Fruit fly (Drosophila melanogaster) whole organism, embryonic: ENCODE measurements around the gene CG9903.

Experiments
- ATbp ChIP-seq: fragments of 200-800 bp; sonication (Bioruptor generic); optimal IDR thresholded peaks from 2 replicates; lab custom pipeline; 2017; ENCODE audit warnings: missing biosample characterization, mild to moderate bottlenecking, missing genetic modification characterization, missing genetic modification reagents
- Atf-2 ChIP-seq: fragments of 200-800 bp; sonication (Bioruptor generic); optimal IDR thresholded peaks from 2 replicates; lab custom pipeline; 2016; ENCODE audit warnings: missing biosample characterization, missing genetic modification characterization
- Awh ChIP-seq: fragments of 200-800 bp; sonication (Bioruptor generic); IDR thresholded peaks from 2 replicates; pipeline ENCODE4, ENCODE4 v1.3.6; 2022; ENCODE audit warnings: missing biosample characterization, missing genetic modification characterization
- CG10959 ChIP-seq: fragments of 200-800 bp; sonication (Bioruptor generic); IDR thresholded peaks from 2 replicates; pipeline ENCODE4 v1.3.6; 2022; ENCODE audit warnings: missing biosample characterization, missing genetic modification characterization
- CG11093 ChIP-seq: fragments of 200-800 bp; sonication (Bioruptor generic); IDR thresholded peaks from 3 replicates; pipeline ENCODE4 v1.3.6; 2022; ENCODE audit warnings: missing biosample characterization, missing genetic modification characterization
- CG12155 ChIP-seq: fragments of 200-800 bp; sonication (Bioruptor generic); optimal IDR thresholded peaks from 3 replicates; lab custom pipeline; 2016; ENCODE audit warnings: missing biosample characterization, missing genetic modification characterization
- CG15073 ChIP-seq: fragments of 200-800 bp; sonication (Bioruptor generic); optimal IDR thresholded peaks from 2 replicates; lab custom pipeline; 2016; ENCODE audit warnings: missing biosample characterization, missing genetic modification characterization
- CG15269 ChIP-seq: fragments of 200-800 bp; sonication (Bioruptor generic); optimal IDR thresholded peaks from 2 replicates; lab custom pipeline; 2018; ENCODE audit warnings: missing biosample characterization, mild to moderate bottlenecking, missing genetic modification characterization, moderate library complexity
- CG1529 ChIP-seq: fragments of 200-800 bp; sonication (Bioruptor generic); optimal IDR thresholded peaks from 3 replicates; lab custom pipeline; 2018; ENCODE audit warnings: missing biosample characterization, missing genetic modification characterization
- CG16815 ChIP-seq: fragments of 200-800 bp; sonication (Bioruptor generic); optimal IDR thresholded peaks from 3 replicates; lab custom pipeline; 2017; ENCODE audit warnings: missing biosample characterization, mild to moderate bottlenecking, missing genetic modification characterization
- CG17359 ChIP-seq: fragments of 200-800 bp; sonication (Bioruptor generic); optimal IDR thresholded peaks from 3 replicates; lab custom pipeline; 2018; ENCODE audit warnings: missing biosample characterization, mild to moderate bottlenecking, missing genetic modification characterization, moderate library complexity
- CG2889 ChIP-seq: fragments of 200-800 bp; sonication (Bioruptor generic); IDR thresholded peaks from 3 replicates; pipeline ENCODE4 v1.3.6; 2022; ENCODE audit warnings: missing biosample characterization, missing genetic modification characterization
- CG31388 ChIP-seq: fragments of 200-800 bp; sonication (Bioruptor generic); optimal IDR thresholded peaks from 2 replicates; lab custom pipeline; 2016; ENCODE audit warnings: missing biosample characterization, missing genetic modification characterization
- CG31441 ChIP-seq: fragments of 200-800 bp; sonication (Bioruptor generic); IDR thresholded peaks from 2 replicates; pipeline ENCODE4 v1.3.6; 2022; ENCODE audit warnings: missing biosample characterization, missing genetic modification characterization
- CG34376 ChIP-seq: fragments of 200-800 bp; sonication (Bioruptor generic); optimal IDR thresholded peaks from 2 replicates; lab custom pipeline; 2018; ENCODE audit warnings: missing biosample characterization, mild to moderate bottlenecking, missing genetic modification characterization
- CG5180 ChIP-seq: fragments of 200-800 bp; sonication (Bioruptor generic); optimal IDR thresholded peaks from 3 replicates; lab custom pipeline; 2017; ENCODE audit warnings: missing biosample characterization, missing genetic modification characterization, mild to moderate bottlenecking, moderate library complexity, missing genetic modification reagents
- CG7556 ChIP-seq: fragments of 200-800 bp; sonication (Bioruptor generic); optimal IDR thresholded peaks from 2 replicates; lab custom pipeline; 2017; ENCODE audit warnings: missing biosample characterization, mild to moderate bottlenecking, missing genetic modification characterization
- CG8359 ChIP-seq: fragments of 200-800 bp; sonication (Bioruptor generic); optimal IDR thresholded peaks from 2 replicates; lab custom pipeline; 2017; ENCODE audit warnings: missing biosample characterization, mild to moderate bottlenecking, missing genetic modification characterization, borderline replicate concordance
- CTCF ChIP-seq: fragments of 200-800 bp; sonication (Bioruptor generic); optimal IDR thresholded peaks from 2 replicates; lab custom pipeline; 2017; ENCODE audit warnings: missing biosample characterization, mild to moderate bottlenecking, missing genetic modification characterization, moderate library complexity
- Dek ChIP-seq: fragments of 200-800 bp; sonication (Bioruptor generic); optimal IDR thresholded peaks from 3 replicates; lab custom pipeline; 2019; ENCODE audit warnings: missing biosample characterization, mild to moderate bottlenecking, missing genetic modification characterization, moderate library complexity
- Dp ChIP-seq: fragments of 200-800 bp; sonication (Bioruptor generic); optimal IDR thresholded peaks from 2 replicates; lab custom pipeline; 2018; ENCODE audit warnings: missing biosample characterization, mild to moderate bottlenecking, missing genetic modification characterization, moderate library complexity
- Fer1 ChIP-seq: fragments of 200-800 bp; sonication (Bioruptor generic); optimal IDR thresholded peaks from 2 replicates; lab custom pipeline; 2017; ENCODE audit warnings: missing biosample characterization, mild to moderate bottlenecking, missing genetic modification characterization
- HLH4C ChIP-seq: fragments of 200-800 bp; sonication (Bioruptor generic); IDR thresholded peaks from 3 replicates; pipeline ENCODE4 v1.3.6; 2022; ENCODE audit warnings: missing biosample characterization, missing genetic modification characterization; ENCODE audit not compliant: partially characterized antibody
- Hmx ChIP-seq: fragments of 200-800 bp; sonication (Bioruptor generic); optimal IDR thresholded peaks from 2 replicates; lab custom pipeline; 2016; ENCODE audit warnings: missing biosample characterization, missing genetic modification characterization
- Hr39 ChIP-seq: fragments of >200 bp; optimal IDR thresholded peaks from 2 replicates; lab custom pipeline; 2017
- Hr51 ChIP-seq, 2 experiments: fragments of 200-800 bp; sonication (Bioruptor generic); optimal IDR thresholded peaks; 2 replicates in 1 of 2; 3 replicates in 1 of 2; lab custom pipeline; 2016 to 2018; ENCODE audit warnings: missing biosample characterization in 2 of 2, missing genetic modification characterization in 2 of 2, mild to moderate bottlenecking in 1 of 2, moderate library complexity in 1 of 2
- Kr ChIP-seq: fragments of 200-800 bp; sonication (Bioruptor generic); optimal IDR thresholded peaks from 2 replicates; lab custom pipeline; 2017; ENCODE audit warnings: missing biosample characterization, mild to moderate bottlenecking, missing genetic modification characterization
- MBD-R2 ChIP-seq: fragments of 200-800 bp; sonication (Bioruptor generic); IDR thresholded peaks from 2 replicates; pipeline ENCODE4 v1.3.6; 2022; ENCODE audit warnings: missing biosample characterization, missing genetic modification characterization
- Med ChIP-seq: fragments of 200-800 bp; sonication (Bioruptor generic); peaks from one replicate; lab custom pipeline; 2016; ENCODE audit warnings: missing biosample characterization, missing genetic modification characterization, mild to moderate bottlenecking, inconsistent platforms, moderate library complexity
- Mrtf ChIP-seq: fragments of 200-800 bp; sonication (Bioruptor generic); IDR thresholded peaks from 3 replicates; pipeline ENCODE4 v1.3.6; 2022; ENCODE audit warnings: missing biosample characterization, missing genetic modification characterization
- NFAT ChIP-seq: fragments of 200-800 bp; sonication (Bioruptor generic); IDR thresholded peaks from 2 replicates; pipeline ENCODE4 v1.3.6; 2022; ENCODE audit warnings: missing biosample characterization, missing genetic modification characterization
- Oaz ChIP-seq: fragments of 200-800 bp; sonication (Bioruptor generic); IDR thresholded peaks from 2 replicates; pipeline ENCODE4 v1.3.6; 2022; ENCODE audit warnings: missing biosample characterization, missing genetic modification characterization
- Opbp ChIP-seq: fragments of 200-800 bp; sonication (Bioruptor generic); IDR thresholded peaks from 3 replicates; pipeline ENCODE4 v1.3.6; 2022; ENCODE audit warnings: missing biosample characterization, missing genetic modification characterization; ENCODE audit not compliant: partially characterized antibody
- Pdp1 ChIP-seq, 2 experiments: fragments of 200-800 bp; sonication (Bioruptor generic); optimal IDR thresholded peaks; 3 replicates each; lab custom pipeline; 2016; ENCODE audit warnings: missing biosample characterization in 2 of 2, missing genetic modification characterization in 2 of 2, mild to moderate bottlenecking in 1 of 2, moderate library complexity in 1 of 2
- Poxn ChIP-seq: fragments of 200-800 bp; sonication (Bioruptor generic); IDR thresholded peaks from 2 replicates; pipeline ENCODE4 v1.3.6; 2022; ENCODE audit warnings: missing biosample characterization, missing genetic modification characterization
- Ptx1 ChIP-seq: fragments of 200-800 bp; sonication (Bioruptor generic); IDR thresholded peaks from 2 replicates; pipeline ENCODE4 v1.3.6; 2022; ENCODE audit warnings: missing biosample characterization, missing genetic modification characterization
- Rfx ChIP-seq: fragments of 200-800 bp; sonication (Bioruptor generic); IDR thresholded peaks from 2 replicates; pipeline ENCODE4 v1.3.6; 2022; ENCODE audit warnings: missing biosample characterization, missing genetic modification characterization
- Stat92E ChIP-seq, 3 experiments: fragments of >200 bp in 2 of 3; fragments of 200-800 bp in 1 of 3; sonication (Bioruptor generic) in 1 of 3; optimal IDR thresholded peaks; 2 replicates each; lab custom pipeline; 2017 to 2019; ENCODE audit warnings: missing biosample characterization in 3 of 3, missing genetic modification characterization in 3 of 3, mild to moderate bottlenecking in 1 of 3, moderate library complexity in 1 of 3
- YL-1 ChIP-seq: fragments of 200-800 bp; sonication (Bioruptor generic); optimal IDR thresholded peaks from 3 replicates; lab custom pipeline; 2017; ENCODE audit warnings: missing biosample characterization, mild to moderate bottlenecking, missing genetic modification characterization
- ash1 ChIP-seq: fragments of 200-800 bp; sonication (Bioruptor generic); optimal IDR thresholded peaks from 2 replicates; lab custom pipeline; 2018; ENCODE audit warnings: missing biosample characterization, mild to moderate bottlenecking, missing genetic modification characterization
- dati ChIP-seq: fragments of 200-800 bp; sonication (Bioruptor generic); IDR thresholded peaks from 2 replicates; pipeline ENCODE4 v1.3.6; 2022; ENCODE audit warnings: missing biosample characterization, missing genetic modification characterization
- dpn ChIP-seq, 2 experiments: fragments of 200-800 bp; sonication (Bioruptor generic); optimal IDR thresholded peaks; 3 replicates each; lab custom pipeline; 2016; ENCODE audit warnings: missing biosample characterization in 2 of 2, missing genetic modification characterization in 2 of 2
- ems ChIP-seq: fragments of 200-800 bp; sonication (Bioruptor generic); optimal IDR thresholded peaks from 3 replicates; lab custom pipeline; 2016; ENCODE audit warnings: missing biosample characterization, missing genetic modification characterization
- eve ChIP-seq, 2 experiments: fragments of >200 bp; optimal IDR thresholded peaks; 2 replicates each; lab custom pipeline; 2017; ENCODE audit warnings: missing biosample characterization in 2 of 2, missing genetic modification characterization in 2 of 2
- jigr1 ChIP-seq: fragments of 200-800 bp; sonication (Bioruptor generic); IDR thresholded peaks from 3 replicates; pipeline ENCODE4 v1.3.6; 2022; ENCODE audit warnings: missing biosample characterization, missing genetic modification characterization
- klu ChIP-seq: fragments of 200-800 bp; sonication (Bioruptor generic); IDR thresholded peaks from 2 replicates; pipeline ENCODE4 v1.3.6; 2022; ENCODE audit warnings: missing biosample characterization, missing genetic modification characterization
- mirr ChIP-seq: fragments of 200-800 bp; sonication (Bioruptor generic); optimal IDR thresholded peaks from 3 replicates; lab custom pipeline; 2018; ENCODE audit warnings: missing biosample characterization, mild to moderate bottlenecking, missing genetic modification characterization
- salm ChIP-seq: fragments of 200-800 bp; sonication (Bioruptor generic); optimal IDR thresholded peaks from 2 replicates; lab custom pipeline; 2018; ENCODE audit warnings: missing biosample characterization, mild to moderate bottlenecking, missing genetic modification characterization
- sens-2 ChIP-seq: fragments of 200-800 bp; sonication (Bioruptor generic); IDR thresholded peaks from 2 replicates; pipeline ENCODE4 v1.3.6; 2022; ENCODE audit warnings: missing biosample characterization, missing genetic modification characterization
- slbo ChIP-seq: fragments of 200-800 bp; sonication (Bioruptor generic); IDR thresholded peaks from 2 replicates; pipeline ENCODE4 v1.3.6; 2022; ENCODE audit warnings: missing biosample characterization, missing genetic modification characterization
- sqz ChIP-seq: fragments of 200-800 bp; sonication (Bioruptor generic); optimal IDR thresholded peaks from 3 replicates; lab custom pipeline; 2018; ENCODE audit warnings: missing biosample characterization, mild to moderate bottlenecking, missing genetic modification characterization
- tx ChIP-seq: fragments of 200-800 bp; sonication (Bioruptor generic); optimal IDR thresholded peaks from 2 replicates; lab custom pipeline; 2016; ENCODE audit warnings: missing biosample characterization, missing genetic modification characterization
- wor ChIP-seq: fragments of 200-800 bp; sonication (Bioruptor generic); IDR thresholded peaks from 2 replicates; pipeline ENCODE4 v1.3.6; 2022; ENCODE audit warnings: missing biosample characterization, missing genetic modification characterization

The CG9903 gene

dm6 chrX:16547390-16547789, 6.7 kb upstream of the CG9903 start, which contains the start of gene CG9902 (continued):
- TF ChIP-seq CG5180 (GFP tag; lab: Kevin White, UChicago) (no peak), Fer1 (GFP tag; lab: Kevin White, UChicago) (peak; percentile 23), tx (GFP tag; lab: Kevin White, UChicago) (no peak), wor (GFP tag; lab: Robert Waterston, UW) (no peak), CG7556 (GFP tag; lab: Kevin White, UChicago) (no peak), CG1529 (GFP tag; lab: Kevin White, UChicago) (no peak), mirr (GFP tag; lab: Kevin White, UChicago) (no peak), Poxn (GFP tag; lab: Robert Waterston, UW) (no peak), YL-1 (GFP tag; lab: Kevin White, UChicago) (peak; percentile 19), CG31388 (GFP tag; lab: Kevin White, UChicago) (no peak), CG16815 (no peak), Mrtf (GFP tag; lab: Robert Waterston, UW) (no peak), Ptx1 (GFP tag; lab: Robert Waterston, UW) (no peak), dati (no peak), Awh (GFP tag; lab: Robert Waterston, UW) (no peak), ATbp (GFP tag; lab: Kevin White, UChicago) (no peak), Dp (GFP tag; lab: Kevin White, UChicago) (peak; percentile 82), sens-2 (GFP tag; lab: Robert Waterston, UW) (no peak), ems (GFP tag; lab: Kevin White, UChicago) (no peak), Dek (tag; lab: Kevin White, UChicago) (peak; percentile 35), Med (GFP tag; lab: Kevin White, UChicago) (peak; percentile 86), Hr51 (GFP tag; optimal IDR thresholded peaks at IDR 0.05; lab: Kevin White, UChicago) (no peak), Pdp1 (GFP tag; optimal IDR thresholded peaks at IDR 0.05; lab: Kevin White, UChicago) (peak; percentile 7 to 73), Oaz (no peak), ash1 (GFP tag; lab: Kevin White, UChicago) (no peak), CG31441 (GFP tag; lab: Robert Waterston, UW) (no peak), eve (GFP tag; optimal IDR thresholded peaks at IDR 0.05; lab: Kevin White, UChicago) (no peak), CTCF (GFP tag; lab: Kevin White, UChicago) (peak; percentile 73), sqz (GFP tag; lab: Kevin White, UChicago) (no peak), CG8359 (GFP tag; lab: Kevin White, UChicago) (no peak), Hmx (GFP tag; lab: Kevin White, UChicago) (no peak), CG15073 (GFP tag; lab: Kevin White, UChicago) (no peak), CG15269 (tag; lab: Kevin White, UChicago) (no peak), CG34376 (GFP tag; lab: Kevin White, UChicago) (no peak), Kr (GFP tag; lab: Kevin White, UChicago) (no peak), HLH4C (GFP tag; lab: Robert Waterston, UW) (peak; percentile 80), salm (tag; lab: Kevin White, UChicago) (no peak), CG10959 (GFP tag; lab: Robert Waterston, UW) (no peak), CG2889 (no peak), Rfx (GFP tag; lab: Robert Waterston, UW) (peak; percentile 24; the same call in 1 of the 2 replicates), NFAT (GFP tag; lab: Robert Waterston, UW) (no peak), slbo (no peak), Stat92E (GFP tag; optimal IDR thresholded peaks at IDR 0.05; lab: Kevin White, UChicago) (peak in 1 of 3 experiments; percentile 31), Atf-2 (GFP tag; lab: Kevin White, UChicago) (no peak), CG11093 (GFP tag; lab: Robert Waterston, UW) (no peak), dpn (GFP tag; optimal IDR thresholded peaks at IDR 0.05; lab: Kevin White, UChicago) (peak in 1 of 2 experiments; percentile 1), CG17359 (tag; lab: Kevin White, UChicago) (no peak), Opbp (peak; percentile 81), CG12155 (GFP tag; lab: Kevin White, UChicago) (peak; percentile 15), MBD-R2 (GFP tag; lab: Robert Waterston, UW) (peak; percentile 87), jigr1 (GFP tag; lab: Robert Waterston, UW) (no peak), klu (GFP tag; lab: Robert Waterston, UW) (no peak), Hr39 (no peak)
